Worm (Caenorhabditis elegans): ENCODE results near the gene C44B7.5.

The C44B7.5 gene

ce11 chrII:6913309-6913708 is 40.9 kb upstream of the C44B7.5 start, which contains the start of gene cyn-10:
TSS of gene cyn-10 (minus strand) at chrII:6913365.
- TF ChIP-seq ztf-11 (tag; optimal IDR thresholded peaks at IDR 0.05) (no peak), ceh-82 (tag; optimal IDR thresholded peaks at IDR 0.05) (no peak), unc-62 (GFP tag; optimal IDR thresholded peaks at IDR 0.05 in 1 of 2) (no peak), unc-62 (tag; optimal IDR thresholded peaks at IDR 0.05) (no peak), daf-8 (GFP tag; IDR thresholded peaks at IDR 0.05) (no peak), ceh-28 (tag; optimal IDR thresholded peaks at IDR 0.05) (no peak), ceh-20 (GFP tag; IDR thresholded peaks at IDR 0.05) (peak; percentile 51; the same call in 1 of the 2 replicates), zfp-2 (tag; optimal IDR thresholded peaks at IDR 0.05) (no peak), sdz-12 (GFP tag; optimal IDR thresholded peaks at IDR 0.05) (peak; percentile 70), F49E8.2 (tag; optimal IDR thresholded peaks at IDR 0.05; ENCODE audit: borderline replicate concordance) (peak; percentile 6), dve-1 (tag; optimal IDR thresholded peaks at IDR 0.05; ENCODE audit: insufficient read depth) (peak; percentile 49), mdt-29 (GFP tag; IDR thresholded peaks at IDR 0.05) (0 out of 2 replicates have a peak, but pooled peaks have one; percentile 25), lim-7 (GFP tag; IDR thresholded peaks at IDR 0.05) (no peak), unc-39 (tag; optimal IDR thresholded peaks at IDR 0.05) (no peak), ces-1 (GFP tag; optimal IDR thresholded peaks at IDR 0.05) (no peak), ceh-32 (tag; optimal IDR thresholded peaks at IDR 0.05; ENCODE audit: poor library complexity) (peak; percentile 4), tag-97 (GFP tag; IDR thresholded peaks at IDR 0.05) (peak; percentile 91; the same call in 1 of the 2 replicates), ZK337.2 (GFP tag; IDR thresholded peaks at IDR 0.05) (peak; percentile 98), hlh-30 (tag; optimal IDR thresholded peaks at IDR 0.05; ENCODE audit: insufficient read depth) (peak; percentile 57), nhr-48 (tag; optimal IDR thresholded peaks at IDR 0.05) (peak; percentile 11), tra-1 (GFP tag; IDR thresholded peaks at IDR 0.05) (peak; percentile 81), mdl-1 (tag; optimal IDR thresholded peaks at IDR 0.05) (no peak), daf-12 (tag; optimal IDR thresholded peaks at IDR 0.05) (no peak), Y5F2A.4 (GFP tag; optimal IDR thresholded peaks at IDR 0.05) (no peak), mxl-2 (GFP tag; conservative IDR thresholded peaks at IDR 0.05) (no peak), pha-4 (GFP tag; IDR thresholded peaks at IDR 0.05) (no peak), pha-4 (tag; optimal IDR thresholded peaks at IDR 0.05) (peak; percentile 21), nhr-111 (GFP tag; optimal IDR thresholded peaks at IDR 0.05) (no peak), mes-2 (tag; optimal IDR thresholded peaks at IDR 0.05; ENCODE audit: poor library complexity, severe bottlenecking) (peak; percentile 100), nhr-10 (tag; optimal IDR thresholded peaks at IDR 0.05) (no peak), R02D3.7 (tag; optimal IDR thresholded peaks at IDR 0.05) (no peak), ZK546.5 (tag; optimal IDR thresholded peaks at IDR 0.05) (no peak), lin-13 (GFP tag; optimal IDR thresholded peaks at IDR 0.05) (no peak), aly-2 (tag; optimal IDR thresholded peaks at IDR 0.05) (no peak), hif-1 (tag; optimal IDR thresholded peaks at IDR 0.05) (peak in 1 of 2 experiments; percentile 86), hmg-1.1 (GFP tag; IDR thresholded peaks at IDR 0.05) (peak; percentile 66), madf-5 (GFP tag; IDR thresholded peaks at IDR 0.05) (no peak; a peak in 1 of 4 replicates), nhr-28 (tag; optimal IDR thresholded peaks at IDR 0.05) (peak; percentile 15), snpc-1.2 (GFP tag; IDR thresholded peaks at IDR 0.05) (no peak), F10B5.3 (tag; optimal IDR thresholded peaks at IDR 0.05) (peak; percentile 48), lin-38 (GFP tag; IDR thresholded peaks at IDR 0.05) (peak; percentile 83), nhr-76 (tag; optimal IDR thresholded peaks at IDR 0.05) (no peak), zfp-3 (GFP tag; conservative IDR thresholded peaks at IDR 0.05) (peak; percentile 76; the same call in 1 of the 2 replicates), ceh-62 (tag; optimal IDR thresholded peaks at IDR 0.05) (no peak), lsy-2 (tag; optimal IDR thresholded peaks at IDR 0.05) (peak in 1 of 2 experiments; percentile 82), aha-1 (tag) (peak; percentile 99), spr-1 (tag; optimal IDR thresholded peaks at IDR 0.05) (no peak), Y75B8A.6 (GFP tag; IDR thresholded peaks at IDR 0.05) (no peak), daf-16 (GFP tag; optimal IDR thresholded peaks at IDR 0.05) (no peak), daf-16 (tag; optimal IDR thresholded peaks at IDR 0.05) (no peak), nhr-6 (tag; optimal IDR thresholded peaks at IDR 0.05) (no peak), Y105C5A.15 (GFP tag; IDR thresholded peaks at IDR 0.05) (no peak)
